Worm (Caenorhabditis elegans): ENCODE measurements around the gene aman-2.

Gene aman-2

ce11 chrV:11979673-11980561 lies 46.9 kb upstream of the aman-2 start, which contains the start of gene snr-4 (continued):
- TF ChIP-seq nhr-71 (tag; optimal IDR thresholded peaks at IDR 0.05) (peak; percentile 98), zag-1 (tag; optimal IDR thresholded peaks at IDR 0.05) (peak; percentile 17), nhr-12 (tag; optimal IDR thresholded peaks at IDR 0.05) (peak; percentile 20), elt-3 (tag; optimal IDR thresholded peaks at IDR 0.05) (peak in 5 of 6 experiments; percentile 30 to 96 (median 93)), vab-15 (tag; optimal IDR thresholded peaks at IDR 0.05) (peak; percentile 48), rnt-1 (tag; optimal IDR thresholded peaks at IDR 0.05) (peak; percentile 97), F16B12.6 (tag; optimal IDR thresholded peaks at IDR 0.05) (peak; percentile 66), irx-1 (tag; optimal IDR thresholded peaks at IDR 0.05) (peak; percentile 90), ztf-4 (tag; optimal IDR thresholded peaks at IDR 0.05) (peak; percentile 82), sptf-1 (tag; optimal IDR thresholded peaks at IDR 0.05) (no peak), mef-2 (tag; optimal IDR thresholded peaks at IDR 0.05) (peak; percentile 36), xbp-1 (tag; optimal IDR thresholded peaks at IDR 0.05) (peak; percentile 93), ceh-8 (GFP tag; optimal IDR thresholded peaks at IDR 0.05) (peak; percentile 80), hlh-17 (GFP tag; optimal IDR thresholded peaks at IDR 0.05; ENCODE audit: borderline replicate concordance) (no peak), lin-35 (GFP tag; optimal IDR thresholded peaks at IDR 0.05) (peak; percentile 85 to 90), aly-2 (tag; optimal IDR thresholded peaks at IDR 0.05) (peak; percentile 91), egl-27 (tag; optimal IDR thresholded peaks at IDR 0.05) (peak in 1 of 2 experiments; percentile 76), nhr-19 (GFP tag; conservative IDR thresholded peaks at IDR 0.05) (peak; percentile 98), C16A3.4 (tag; optimal IDR thresholded peaks at IDR 0.05) (peak; percentile 84), unc-30 (tag; optimal IDR thresholded peaks at IDR 0.05) (no peak), nhr-47 (tag; optimal IDR thresholded peaks at IDR 0.05) (peak; percentile 98), nhr-85 (tag) (peak; percentile 98), jun-1 (tag; optimal IDR thresholded peaks at IDR 0.05) (peak; percentile 93), skn-1 (tag; optimal IDR thresholded peaks at IDR 0.05) (peak; percentile 80), dpl-1 (GFP tag; optimal IDR thresholded peaks at IDR 0.05) (peak; percentile 79 to 83 (median 83)), ama-1 (optimal IDR thresholded peaks at IDR 0.05) (peak; percentile 94), pax-3 (tag; optimal IDR thresholded peaks at IDR 0.05) (peak; percentile 98), unc-98 (GFP tag; IDR thresholded peaks at IDR 0.05) (peak; percentile 68; the same call in 1 of the 2 replicates), pqm-1 (tag; optimal IDR thresholded peaks at IDR 0.05) (peak; percentile 56), ceh-88 (GFP tag; IDR thresholded peaks at IDR 0.05) (peak; percentile 91), mab-9 (GFP tag; IDR thresholded peaks at IDR 0.05) (peak; percentile 95), ces-1 (GFP tag; optimal IDR thresholded peaks at IDR 0.05) (no peak), ceh-63 (GFP tag; optimal IDR thresholded peaks at IDR 0.05) (peak; percentile 89), elt-2 (tag; optimal IDR thresholded peaks at IDR 0.05) (peak; percentile 91), dsc-1 (tag; optimal IDR thresholded peaks at IDR 0.05) (peak; percentile 97), ets-5 (GFP tag; IDR thresholded peaks at IDR 0.05) (no peak), unc-86 (tag; optimal IDR thresholded peaks at IDR 0.05) (peak; percentile 94), nhr-28 (tag; optimal IDR thresholded peaks at IDR 0.05) (no peak)

- TF ChIP-seq vab-15 (tag; optimal IDR thresholded peaks at IDR 0.05), result no peak
- TF ChIP-seq xbp-1 (tag; optimal IDR thresholded peaks at IDR 0.05), result no peak
- no peak for TF ChIP-seq jun-1 (tag; optimal IDR thresholded peaks at IDR 0.05)
- TF ChIP-seq ceh-63 (GFP tag; optimal IDR thresholded peaks at IDR 0.05), result no peak
- no peak for TF ChIP-seq aly-2 (tag; optimal IDR thresholded peaks at IDR 0.05)
- no peak for TF ChIP-seq mdl-1 (tag; optimal IDR thresholded peaks at IDR 0.05)
- no peak for TF ChIP-seq lin-13 (GFP tag; optimal IDR thresholded peaks at IDR 0.05)
- no peak for TF ChIP-seq lin-39 (tag; optimal IDR thresholded peaks at IDR 0.05)
- TF ChIP-seq C34B4.2 (tag; optimal IDR thresholded peaks at IDR 0.05), result no peak
- peak; percentile 20 for TF ChIP-seq lin-14 (GFP tag; optimal IDR thresholded peaks at IDR 0.05)
- TF ChIP-seq pqm-1 (tag; optimal IDR thresholded peaks at IDR 0.05), result no peak
- peak in 1 of 2 experiments; percentile 21 for TF ChIP-seq lin-35 (GFP tag; optimal IDR thresholded peaks at IDR 0.05)
- peak in 1 of 6 experiments; percentile 63 for TF ChIP-seq elt-3 (tag; optimal IDR thresholded peaks at IDR 0.05)
- no peak for TF ChIP-seq ceh-88 (GFP tag; IDR thresholded peaks at IDR 0.05)
- no peak for TF ChIP-seq nhr-84 (tag; optimal IDR thresholded peaks at IDR 0.05)
- TF ChIP-seq nhr-47 (tag; optimal IDR thresholded peaks at IDR 0.05), result no peak
- TF ChIP-seq nhr-90 (tag; optimal IDR thresholded peaks at IDR 0.05; ENCODE audit: poor library complexity), result peak; percentile 9
- no peak for TF ChIP-seq efl-3 (GFP tag; optimal IDR thresholded peaks at IDR 0.05)
- TF ChIP-seq zag-1 (tag; optimal IDR thresholded peaks at IDR 0.05), result no peak
- no peak for TF ChIP-seq aha-1 (tag; optimal IDR thresholded peaks at IDR 0.05)
- TF ChIP-seq nhr-71 (tag; optimal IDR thresholded peaks at IDR 0.05), result no peak
- TF ChIP-seq C16A3.4 (tag; optimal IDR thresholded peaks at IDR 0.05), result no peak
- TF ChIP-seq snu-23 (GFP tag; optimal IDR thresholded peaks at IDR 0.05), result no peak
- no peak for TF ChIP-seq unc-62 (GFP tag; optimal IDR thresholded peaks at IDR 0.05)
These were observed 45.1 kb upstream of the aman-2 start, which contains the start of gene mif-2 for ce11 chrV:11978179-11978578. mif-2 (minus strand) TSS chrV:11978459.

All from whole organism, L1 larva.